Fruit fly (Drosophila melanogaster): ENCODE results near the gene spg.

DNA sequence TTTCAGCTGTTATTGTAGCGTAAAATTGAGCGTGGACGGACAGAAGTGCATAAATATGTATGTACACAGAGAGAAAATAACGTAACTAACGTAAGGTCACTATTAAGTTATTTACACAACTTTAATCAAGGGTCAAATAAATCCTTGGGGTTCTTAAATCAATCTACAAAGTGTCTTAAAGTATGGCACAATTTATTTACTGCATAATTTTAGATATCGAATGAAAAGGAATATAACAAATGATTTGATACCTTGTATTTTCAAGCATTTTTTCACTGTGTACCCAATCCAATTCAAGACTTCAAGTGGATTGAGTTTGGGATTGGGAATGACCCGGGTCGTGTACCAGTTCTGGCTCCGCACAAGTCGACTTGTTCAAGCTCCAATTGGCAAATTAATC is 3.1 kb upstream of the spg start:
- TF ChIP-seq h (optimal IDR thresholded peaks at IDR 0.05) (no peak), ttk (optimal IDR thresholded peaks at IDR 0.05) (no peak), psq (optimal IDR thresholded peaks at IDR 0.05) (no peak)
